Fruit fly (Drosophila melanogaster) whole organism, embryonic: ENCODE results near the gene CG15717.

Source experiments
- Atf-2 ChIP-seq: fragments of 200-800 bp; sonication (Bioruptor generic); optimal IDR thresholded peaks from 2 replicates; lab custom pipeline; 2016; ENCODE audit warnings: missing biosample characterization, missing genetic modification characterization
- CG10267 ChIP-seq: fragments of 200-800 bp; sonication (Bioruptor generic); optimal IDR thresholded peaks from 2 replicates; lab custom pipeline; 2018; ENCODE audit warnings: missing biosample characterization, mild to moderate bottlenecking, missing genetic modification characterization, moderate library complexity
- CG10654 ChIP-seq: fragments of 200-800 bp; sonication (Bioruptor generic); optimal IDR thresholded peaks from 2 replicates; lab custom pipeline; 2016; ENCODE audit warnings: missing biosample characterization, missing genetic modification characterization
- CG17328 ChIP-seq: fragments of 200-800 bp; sonication (Bioruptor generic); IDR thresholded peaks from 2 replicates; pipeline ENCODE4 v1.3.6; 2022; ENCODE audit warnings: missing biosample characterization, missing genetic modification characterization
- CG17385 ChIP-seq: fragments of 200-800 bp; sonication (Bioruptor generic); optimal IDR thresholded peaks from 3 replicates; lab custom pipeline; 2018; ENCODE audit warnings: missing biosample characterization, mild to moderate bottlenecking, missing genetic modification characterization
- CG17802 ChIP-seq: fragments of 200-800 bp; sonication (Bioruptor generic); optimal IDR thresholded peaks from 2 replicates; lab custom pipeline; 2018; ENCODE audit warnings: missing biosample characterization, mild to moderate bottlenecking, missing genetic modification characterization, moderate library complexity
- CG2712 ChIP-seq: fragments of 200-800 bp; optimal IDR thresholded peaks from 3 replicates; lab custom pipeline; 2019; ENCODE audit warnings: missing biosample characterization, mild to moderate bottlenecking, missing genetic modification characterization, moderate library complexity
- CG34422 ChIP-seq: fragments of 200-800 bp; sonication (Bioruptor generic); IDR thresholded peaks from 3 replicates; pipeline ENCODE4 v1.3.6; 2022; ENCODE audit warnings: missing biosample characterization, missing genetic modification characterization
- CG42726 ChIP-seq: fragments of 200-800 bp; sonication (Bioruptor generic); IDR thresholded peaks from 2 replicates; pipeline ENCODE4 v1.3.6; 2022; ENCODE audit warnings: missing biosample characterization, missing genetic modification characterization; ENCODE audit not compliant: partially characterized antibody
- CG4424 ChIP-seq: fragments of 200-800 bp; sonication (Bioruptor generic); optimal IDR thresholded peaks from 3 replicates; lab custom pipeline; 2016; ENCODE audit warnings: missing biosample characterization, missing genetic modification characterization
- CG8089 ChIP-seq: fragments of 200-800 bp; sonication (Bioruptor generic); optimal IDR thresholded peaks from 3 replicates; lab custom pipeline; 2016; ENCODE audit warnings: missing biosample characterization, missing genetic modification characterization
- CG8290 ChIP-seq, 3 experiments: fragments of 200-800 bp; sonication (Bioruptor generic); optimal IDR thresholded peaks; 2 replicates each; lab custom pipeline; 2016 to 2019; ENCODE audit warnings: missing biosample characterization in 3 of 3, missing genetic modification characterization in 3 of 3, mild to moderate bottlenecking in 2 of 3, moderate library complexity in 1 of 3
- CG8359 ChIP-seq: fragments of 200-800 bp; sonication (Bioruptor generic); optimal IDR thresholded peaks from 2 replicates; lab custom pipeline; 2017; ENCODE audit warnings: missing biosample characterization, mild to moderate bottlenecking, missing genetic modification characterization, borderline replicate concordance
- CG8924 ChIP-seq: fragments of 200-800 bp; optimal IDR thresholded peaks from 3 replicates; lab custom pipeline; 2019; ENCODE audit warnings: missing biosample characterization, mild to moderate bottlenecking, missing genetic modification characterization, moderate library complexity
- Camta ChIP-seq: fragments of 200-800 bp; sonication (Bioruptor generic); optimal IDR thresholded peaks from 2 replicates; lab custom pipeline; 2016; ENCODE audit warnings: missing biosample characterization, missing genetic modification characterization
- Dfd ChIP-seq, 2 experiments: fragments of >200 bp; optimal IDR thresholded peaks; 2 replicates each; lab custom pipeline; 2017; ENCODE audit warnings: missing biosample characterization in 2 of 2, missing genetic modification characterization in 2 of 2
- Elba2 ChIP-seq: fragments of 200-800 bp; sonication (Bioruptor generic); optimal IDR thresholded peaks from 3 replicates; lab custom pipeline; 2016; ENCODE audit warnings: missing biosample characterization, missing genetic modification characterization
- Ets65A ChIP-seq: fragments of 200-800 bp; sonication (Bioruptor generic); peaks from one replicate; lab custom pipeline; 2016; ENCODE audit warnings: missing biosample characterization, missing genetic modification characterization
- Ets97D ChIP-seq: fragments of 200-800 bp; sonication (Bioruptor generic); optimal IDR thresholded peaks from 3 replicates; lab custom pipeline; 2016; ENCODE audit warnings: missing biosample characterization, missing genetic modification characterization
- Hsf ChIP-seq: fragments of 200-800 bp; sonication (Bioruptor generic); optimal IDR thresholded peaks from 3 replicates; lab custom pipeline; 2016; ENCODE audit warnings: missing biosample characterization, missing genetic modification characterization
- Lhr ChIP-seq: fragments of 200-800 bp; sonication (Bioruptor generic); optimal IDR thresholded peaks from 3 replicates; lab custom pipeline; 2017; ENCODE audit warnings: mild to moderate bottlenecking, missing biosample characterization, missing genetic modification reagents, missing genetic modification characterization
- Lpt ChIP-seq: fragments of >200 bp; optimal IDR thresholded peaks from 2 replicates; lab custom pipeline; 2018; ENCODE audit warnings: missing biosample characterization, missing genetic modification characterization
- NC2β ChIP-seq: fragments of 200-800 bp; sonication (Bioruptor generic); optimal IDR thresholded peaks from 2 replicates; lab custom pipeline; 2016; ENCODE audit warnings: missing biosample characterization, missing genetic modification characterization
- Pdp1 ChIP-seq, 2 experiments: fragments of 200-800 bp; sonication (Bioruptor generic); optimal IDR thresholded peaks; 3 replicates each; lab custom pipeline; 2016; ENCODE audit warnings: missing biosample characterization in 2 of 2, missing genetic modification characterization in 2 of 2, mild to moderate bottlenecking in 1 of 2, moderate library complexity in 1 of 2
- Six4 ChIP-seq: fragments of 200-800 bp; sonication (Bioruptor generic); optimal IDR thresholded peaks from 2 replicates; lab custom pipeline; 2016; ENCODE audit warnings: missing biosample characterization, missing genetic modification characterization
- Sox100B ChIP-seq: fragments of 200-800 bp; sonication (Bioruptor generic); optimal IDR thresholded peaks from 3 replicates; lab custom pipeline; 2018; ENCODE audit warnings: missing biosample characterization, mild to moderate bottlenecking, missing genetic modification characterization
- Sox102F ChIP-seq: fragments of 200-800 bp; sonication (Bioruptor generic); optimal IDR thresholded peaks from 2 replicates; lab custom pipeline; 2018; ENCODE audit warnings: missing biosample characterization, mild to moderate bottlenecking, missing genetic modification characterization, moderate library complexity
- Xbp1 ChIP-seq: fragments of 200-800 bp; sonication (Bioruptor generic); optimal IDR thresholded peaks from 3 replicates; lab custom pipeline; 2016; ENCODE audit warnings: missing biosample characterization, mild to moderate bottlenecking, missing genetic modification characterization
- ato ChIP-seq: fragments of 200-800 bp; sonication (Bioruptor generic); IDR thresholded peaks from 2 replicates; pipeline ENCODE4 v1.3.6; 2022; ENCODE audit warnings: missing biosample characterization, missing genetic modification characterization; ENCODE audit not compliant: partially characterized antibody
- bab2 ChIP-seq: fragments of 200-800 bp; sonication (Bioruptor generic); optimal IDR thresholded peaks from 2 replicates; lab custom pipeline; 2016; ENCODE audit warnings: missing biosample characterization, missing genetic modification characterization
- bsh ChIP-seq, 2 experiments: fragments of 200-800 bp; sonication (Bioruptor generic); optimal IDR thresholded peaks; 2 replicates each; lab custom pipeline; 2017 to 2018; ENCODE audit warnings: mild to moderate bottlenecking in 2 of 2, missing biosample characterization in 2 of 2, missing genetic modification characterization in 2 of 2, moderate library complexity in 1 of 2
- cato ChIP-seq: fragments of 200-800 bp; sonication (Bioruptor generic); optimal IDR thresholded peaks from 2 replicates; lab custom pipeline; 2016; ENCODE audit warnings: missing biosample characterization, missing genetic modification characterization, borderline replicate concordance
- chm ChIP-seq: fragments of 200-800 bp; sonication (Bioruptor generic); IDR thresholded peaks from 2 replicates; pipeline ENCODE4 v1.3.6; 2022; ENCODE audit warnings: missing biosample characterization, missing genetic modification characterization
- crol ChIP-seq: fragments of 200-800 bp; sonication (Bioruptor generic); IDR thresholded peaks from 2 replicates; pipeline ENCODE4 v1.3.6; 2022; ENCODE audit warnings: missing biosample characterization, missing genetic modification characterization
- dmrt11E ChIP-seq: fragments of 200-800 bp; sonication (Bioruptor generic); optimal IDR thresholded peaks from 3 replicates; lab custom pipeline; 2018; ENCODE audit warnings: missing biosample characterization, mild to moderate bottlenecking, missing genetic modification characterization, moderate library complexity
- dpn ChIP-seq, 2 experiments: fragments of 200-800 bp; sonication (Bioruptor generic); optimal IDR thresholded peaks; 3 replicates each; lab custom pipeline; 2016; ENCODE audit warnings: missing biosample characterization in 2 of 2, missing genetic modification characterization in 2 of 2
- ewg ChIP-seq: fragments of 200-800 bp; sonication (Bioruptor generic); optimal IDR thresholded peaks from 3 replicates; lab custom pipeline; 2017; ENCODE audit warnings: mild to moderate bottlenecking, missing biosample characterization, missing genetic modification reagents, missing genetic modification characterization
- gem ChIP-seq: fragments of 200-800 bp; sonication (Bioruptor generic); optimal IDR thresholded peaks from 2 replicates; lab custom pipeline; 2019; ENCODE audit warnings: missing biosample characterization, mild to moderate bottlenecking, missing genetic modification characterization, moderate library complexity
- hb ChIP-seq: fragments of 200-800 bp; sonication (Bioruptor generic); IDR thresholded peaks from 3 replicates; pipeline ENCODE4 v1.3.6; 2022; ENCODE audit warnings: missing biosample characterization, missing genetic modification characterization; ENCODE audit not compliant: partially characterized antibody
- nmo ChIP-seq: fragments of 200-800 bp; sonication (Bioruptor generic); optimal IDR thresholded peaks from 2 replicates; lab custom pipeline; 2018; ENCODE audit warnings: missing biosample characterization, mild to moderate bottlenecking, missing genetic modification characterization, moderate library complexity
- pum ChIP-seq: fragments of 200-800 bp; sonication (Bioruptor generic); optimal IDR thresholded peaks from 2 replicates; lab custom pipeline; 2016; ENCODE audit warnings: missing biosample characterization, missing genetic modification characterization
- row ChIP-seq: fragments of 200-800 bp; sonication (Bioruptor generic); IDR thresholded peaks from 3 replicates; pipeline ENCODE4 v1.3.6; 2022; ENCODE audit warnings: missing biosample characterization, missing genetic modification characterization
- sens ChIP-seq: fragments of 200-800 bp; sonication (Bioruptor generic); peaks from one replicate; lab custom pipeline; 2016; ENCODE audit warnings: missing biosample characterization, missing genetic modification characterization
- ssp ChIP-seq: fragments of 200-800 bp; sonication (Bioruptor generic); IDR thresholded peaks from 2 replicates; pipeline ENCODE4 v1.3.6; 2022; ENCODE audit warnings: missing biosample characterization, missing genetic modification characterization
- tio ChIP-seq: fragments of 200-800 bp; sonication (Bioruptor generic); optimal IDR thresholded peaks from 2 replicates; lab custom pipeline; 2017; ENCODE audit warnings: missing biosample characterization, missing genetic modification characterization, inconsistent platforms
- unpg ChIP-seq: fragments of 200-800 bp; sonication (Bioruptor generic); optimal IDR thresholded peaks from 3 replicates; lab custom pipeline; 2018; ENCODE audit warnings: missing biosample characterization, mild to moderate bottlenecking, missing genetic modification characterization, moderate library complexity
- zfh1 ChIP-seq: fragments of 200-800 bp; sonication (Bioruptor generic); IDR thresholded peaks from 3 replicates; pipeline ENCODE4 v1.3.6; 2022; ENCODE audit warnings: missing biosample characterization, missing genetic modification characterization

Gene CG15717

dm6 chrX:13127973-13128749, 591 bp upstream of the CG15717 start (continued):
- peak; percentile 21 for TF ChIP-seq dmrt11E
- peak; percentile 33 for TF ChIP-seq Sox100B (GFP tag; lab: Kevin White, UChicago)
- TF ChIP-seq CG2712 (tag; lab: Kevin White, UChicago) = peak; percentile 44
- TF ChIP-seq NC2β (GFP tag; lab: Kevin White, UChicago) = peak; percentile 51
- peak; percentile 53 for TF ChIP-seq Xbp1
- TF ChIP-seq Ets97D (GFP tag; lab: Kevin White, UChicago) = no peak
- TF ChIP-seq ssp (GFP tag; lab: Robert Waterston, UW) = 0 out of 2 replicates have a peak, but pooled peaks have one; percentile 16
- peak; percentile 22 for TF ChIP-seq cato (GFP tag; lab: Kevin White, UChicago)
- TF ChIP-seq CG34422 (GFP tag; lab: Robert Waterston, UW) = 0 out of 3 replicates have a peak, but pooled peaks have one; percentile 39
- peak; percentile 17 for TF ChIP-seq CG10267
- TF ChIP-seq Lhr = no peak
- peak; percentile 37; the same call in 2 of the 3 replicates for TF ChIP-seq row
- TF ChIP-seq CG17802 (tag; lab: Kevin White, UChicago) = peak; percentile 16
- TF ChIP-seq CG8924 (tag; lab: Kevin White, UChicago) = peak; percentile 37
- TF ChIP-seq Lpt = no peak
- TF ChIP-seq zfh1 (GFP tag; lab: Robert Waterston, UW) = peak; percentile 61; the same call in 1 of the 3 replicates
- TF ChIP-seq CG4424 = peak; percentile 49
- peak; percentile 16 for TF ChIP-seq nmo (GFP tag; lab: Kevin White, UChicago)
- no peak for TF ChIP-seq Elba2 (GFP tag; lab: Kevin White, UChicago)
- peak; percentile 3 for TF ChIP-seq CG10654 (GFP tag; lab: Kevin White, UChicago)
- peak; percentile 67 for TF ChIP-seq CG8290 (GFP tag; optimal IDR thresholded peaks at IDR 0.05; lab: Kevin White, UChicago)
- peak in 1 of 2 experiments; percentile 20 for TF ChIP-seq CG8290 (tag; optimal IDR thresholded peaks at IDR 0.05; lab: Kevin White, UChicago)
- peak; percentile 87 for TF ChIP-seq Ets65A (GFP tag; lab: Kevin White, UChicago)
- TF ChIP-seq CG8089 (GFP tag; lab: Kevin White, UChicago) = peak; percentile 24
- peak; percentile 18; the same call in 1 of the 2 replicates for TF ChIP-seq ato (GFP tag; lab: Robert Waterston, UW)
- peak; percentile 52 for TF ChIP-seq gem
- peak; percentile 52 for TF ChIP-seq tio (GFP tag; lab: Kevin White, UChicago)
- TF ChIP-seq hb = 0 out of 3 replicates have a peak, but pooled peaks have one; percentile 18
- 0 out of 2 replicates have a peak, but pooled peaks have one; percentile 57 for TF ChIP-seq chm (GFP tag; lab: Robert Waterston, UW)
- TF ChIP-seq CG17328 = peak; percentile 70
- peak in 1 of 2 experiments; percentile 54 for TF ChIP-seq Pdp1 (GFP tag; optimal IDR thresholded peaks at IDR 0.05; lab: Kevin White, UChicago)
- TF ChIP-seq CG42726 (GFP tag; lab: Robert Waterston, UW) = 0 out of 2 replicates have a peak, but pooled peaks have one; percentile 7
- peak; percentile 89 for TF ChIP-seq crol
- TF ChIP-seq Dfd (GFP tag; optimal IDR thresholded peaks at IDR 0.05; lab: Kevin White, UChicago) = peak in 1 of 2 experiments; percentile 51
- TF ChIP-seq Hsf (GFP tag; lab: Kevin White, UChicago) = peak; percentile 34
- TF ChIP-seq ewg (GFP tag; lab: Kevin White, UChicago) = peak; percentile 23
- TF ChIP-seq bab2 (GFP tag; lab: Kevin White, UChicago) = peak; percentile 19
- TF ChIP-seq unpg (GFP tag; lab: Kevin White, UChicago) = peak; percentile 28
- peak; percentile 43 for TF ChIP-seq Camta
- TF ChIP-seq Atf-2 (GFP tag; lab: Kevin White, UChicago) = peak; percentile 34
- peak; percentile 46 for TF ChIP-seq Sox102F (GFP tag; lab: Kevin White, UChicago)
- peak; percentile 10 to 32 for TF ChIP-seq dpn (GFP tag; optimal IDR thresholded peaks at IDR 0.05; lab: Kevin White, UChicago)
- TF ChIP-seq CG8359 (GFP tag; lab: Kevin White, UChicago) = no peak
- peak in 1 of 2 experiments; percentile 58 for TF ChIP-seq bsh (GFP tag; optimal IDR thresholded peaks at IDR 0.05; lab: Kevin White, UChicago)
- TF ChIP-seq CG17385 (GFP tag; lab: Kevin White, UChicago) = peak; percentile 23
- TF ChIP-seq Six4 (GFP tag; lab: Kevin White, UChicago) = peak; percentile 7
- peak; percentile 50 for TF ChIP-seq pum
- TF ChIP-seq sens (GFP tag; lab: Kevin White, UChicago) = peak; percentile 95
